Fruit fly (Drosophila melanogaster): Measurements from ENCODE around the gene yata.

yata gene

DNA sequence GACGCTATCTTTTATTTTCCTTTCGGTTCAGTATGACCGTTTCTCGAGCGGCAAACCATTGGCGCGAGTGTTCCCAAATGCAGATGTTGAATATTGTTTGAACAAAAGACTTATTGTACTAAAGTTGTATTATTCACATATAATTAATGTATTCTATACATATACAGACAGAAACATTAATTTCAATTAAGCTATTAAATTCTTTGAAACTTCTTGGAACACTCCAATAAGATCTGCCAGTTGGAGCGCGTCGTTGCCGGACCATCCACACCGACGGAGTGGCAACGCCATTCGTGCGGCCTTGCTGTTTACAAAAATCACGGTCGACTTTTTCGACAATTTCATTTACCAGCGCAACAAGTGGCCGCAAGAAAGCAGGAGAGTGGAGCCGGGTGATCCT lies 4.0 kb upstream of the yata start, which contains the start of the genes Wdr24 and IntS11 (continued):
- TF ChIP-seq zf30C (GFP tag; optimal IDR thresholded peaks at IDR 0.05) (no peak), CG14860 (GFP tag; IDR thresholded peaks at IDR 0.05; ENCODE audit: partially characterized antibody) (no peak), CG15269 (tag; optimal IDR thresholded peaks at IDR 0.05) (peak; percentile 86), tx (GFP tag; optimal IDR thresholded peaks at IDR 0.05) (peak; percentile 60), CG10274 (GFP tag; optimal IDR thresholded peaks at IDR 0.05) (peak; percentile 23), CG15514 (GFP tag; optimal IDR thresholded peaks at IDR 0.05) (peak; percentile 84), Eip74EF (GFP tag; optimal IDR thresholded peaks at IDR 0.05) (no peak), wek (GFP tag; optimal IDR thresholded peaks at IDR 0.05) (peak; percentile 22), Atf3 (GFP tag; optimal IDR thresholded peaks at IDR 0.05) (peak; percentile 37), Ada2b (GFP tag; IDR thresholded peaks at IDR 0.05) (peak; percentile 84), B-H1 (GFP tag; IDR thresholded peaks at IDR 0.05) (peak; percentile 80; the same call in 2 of the 3 replicates), Trl (optimal IDR thresholded peaks at IDR 0.05) (no peak), Trl (GFP tag; optimal IDR thresholded peaks at IDR 0.05) (peak; percentile 41), BtbVII (GFP tag; optimal IDR thresholded peaks at IDR 0.05) (peak; percentile 27), Dref (GFP tag; IDR thresholded peaks at IDR 0.05) (peak; percentile 43), emc (GFP tag; optimal IDR thresholded peaks at IDR 0.05) (peak; percentile 56), Lhr (GFP tag; optimal IDR thresholded peaks at IDR 0.05) (no peak), ato (GFP tag; IDR thresholded peaks at IDR 0.05; ENCODE audit: partially characterized antibody) (no peak), CG15696 (tag; optimal IDR thresholded peaks at IDR 0.05) (peak; percentile 60), al (GFP tag; IDR thresholded peaks at IDR 0.05) (peak; percentile 95), CG17612 (GFP tag; IDR thresholded peaks at IDR 0.05) (peak; percentile 76; the same call in 1 of the 2 replicates), ERR (GFP tag; optimal IDR thresholded peaks at IDR 0.05) (peak; percentile 15), HmgZ (tag; optimal IDR thresholded peaks at IDR 0.05) (peak; percentile 94), Ssrp (tag; optimal IDR thresholded peaks at IDR 0.05) (peak; percentile 74), psq (GFP tag; optimal IDR thresholded peaks at IDR 0.05) (peak; percentile 28), CG11456 (GFP tag; IDR thresholded peaks at IDR 0.05) (peak; percentile 93), gce (GFP tag; IDR thresholded peaks at IDR 0.05) (peak; percentile 42; the same call in 1 of the 3 replicates), CG9932 (GFP tag; IDR thresholded peaks at IDR 0.05) (peak; percentile 97), MBD-R2 (GFP tag; IDR thresholded peaks at IDR 0.05) (peak; percentile 98), CG13287 (GFP tag; IDR thresholded peaks at IDR 0.05; ENCODE audit: partially characterized antibody) (peak; percentile 64; the same call in 1 of the 2 replicates), nmo (GFP tag; optimal IDR thresholded peaks at IDR 0.05) (peak; percentile 88), ab (GFP tag; optimal IDR thresholded peaks at IDR 0.05) (peak; percentile 28), CG32767 (GFP tag; IDR thresholded peaks at IDR 0.05) (peak; percentile 75), Mrtf (GFP tag; IDR thresholded peaks at IDR 0.05) (peak; percentile 84; the same call in 2 of the 3 replicates), Stat92E (GFP tag; optimal IDR thresholded peaks at IDR 0.05) (peak in 1 of 3 experiments; percentile 33), NfI (GFP tag; optimal IDR thresholded peaks at IDR 0.05) (peak; percentile 82), Taf1 (GFP tag; IDR thresholded peaks at IDR 0.05) (peak; percentile 86), CG7556 (GFP tag; optimal IDR thresholded peaks at IDR 0.05) (peak; percentile 71), CG33213 (GFP tag; optimal IDR thresholded peaks at IDR 0.05) (peak; percentile 42), CG11247 (GFP tag; IDR thresholded peaks at IDR 0.05) (peak; percentile 92), CG12155 (GFP tag; optimal IDR thresholded peaks at IDR 0.05) (peak; percentile 89), caup (GFP tag; optimal IDR thresholded peaks at IDR 0.05; ENCODE audit: severe bottlenecking) (peak; percentile 79), CG1024 (GFP tag; IDR thresholded peaks at IDR 0.05) (peak; percentile 59; the same call in 1 of the 2 replicates), sens (GFP tag) (peak; percentile 93), Spps (tag; optimal IDR thresholded peaks at IDR 0.05) (no peak), Kr (GFP tag; optimal IDR thresholded peaks at IDR 0.05) (no peak), oc (tag; optimal IDR thresholded peaks at IDR 0.05) (no peak), Dp (GFP tag; optimal IDR thresholded peaks at IDR 0.05) (peak; percentile 48), CG12744 (GFP tag; optimal IDR thresholded peaks at IDR 0.05) (peak; percentile 63), slp2 (GFP tag; optimal IDR thresholded peaks at IDR 0.05) (peak; percentile 47)

Data from whole organism, embryonic.